Worm (Caenorhabditis elegans) whole organism, L4/young adult: Measurements from ENCODE around the gene F13D11.4.

Source experiments
- W03F9.2 ChIP-seq: fragments of 150-350 bp; optimal IDR thresholded peaks from 2 replicates; lab custom pipeline; 2014; ENCODE audit warnings: missing biosample characterization, missing genetic modification characterization
- dao-5 ChIP-seq: sonication (generic microtip); optimal IDR thresholded peaks from 2 replicates; lab custom pipeline; 2016; ENCODE audit warnings: missing genotype, missing genetic modification characterization, moderate library complexity, missing compliant biosample characterization
- him-1 ChIP-seq: sonication (generic microtip); optimal IDR thresholded peaks from 2 replicates; lab custom pipeline; 2016; ENCODE audit warnings: missing genotype, missing genetic modification reagents, missing genetic modification characterization, missing compliant biosample characterization

- TF ChIP-seq dao-5 (no peak), him-1 (tag; lab: Kevin White, UChicago) (no peak), W03F9.2 (tag; lab: Kevin White, UChicago) (no peak)
These were observed 48.4 kb downstream of the F13D11.4 start, which contains the start of gene F46G11.6 for ce11 chrX:5786193-5786592.
